Worm (Caenorhabditis elegans) whole organism, L4/young adult: ENCODE measurements around the gene R04B5.5.

Experiments used
- W03F9.2 ChIP-seq: fragments of 150-350 bp; optimal IDR thresholded peaks from 2 replicates; lab custom pipeline; 2014; ENCODE audit warnings: missing biosample characterization, missing genetic modification characterization
- dao-5 ChIP-seq: sonication (generic microtip); optimal IDR thresholded peaks from 2 replicates; lab custom pipeline; 2016; ENCODE audit warnings: missing genotype, missing genetic modification characterization, moderate library complexity, missing compliant biosample characterization
- him-1 ChIP-seq: sonication (generic microtip); optimal IDR thresholded peaks from 2 replicates; lab custom pipeline; 2016; ENCODE audit warnings: missing genotype, missing genetic modification reagents, missing genetic modification characterization, missing compliant biosample characterization

- no peak for TF ChIP-seq him-1 (tag; lab: Kevin White, UChicago)
- no peak for TF ChIP-seq W03F9.2 (tag; lab: Kevin White, UChicago)
- TF ChIP-seq dao-5 (tag; lab: Kevin White, UChicago) = no peak
Measured at ce11 chrV:10073793-10074192, 13.5 kb upstream of the R04B5.5 start, which contains the start of gene F57A8.6.
